Fruit fly (Drosophila melanogaster): ENCODE measurements around the gene kst.

kst gene

dm6 chr3L:3381869-3382488, 45.3 kb downstream of the kst start (continued):
- TF ChIP-seq lov (optimal IDR thresholded peaks at IDR 0.05) (no peak), lov (GFP tag; IDR thresholded peaks at IDR 0.05) (0 out of 3 replicates have a peak, but pooled peaks have one; percentile 8), CG43689 (GFP tag; IDR thresholded peaks at IDR 0.05) (peak; percentile 31; the same call in 1 of the 2 replicates), CG3838 (GFP tag; optimal IDR thresholded peaks at IDR 0.05) (no peak), zen (tag; optimal IDR thresholded peaks at IDR 0.05) (no peak), CG17361 (GFP tag; IDR thresholded peaks at IDR 0.05) (no peak), CG4328 (GFP tag; optimal IDR thresholded peaks at IDR 0.05) (no peak), nmo (GFP tag; optimal IDR thresholded peaks at IDR 0.05) (peak; percentile 21), Kr (GFP tag; optimal IDR thresholded peaks at IDR 0.05) (no peak), CG9932 (GFP tag; IDR thresholded peaks at IDR 0.05) (peak; percentile 78), Max (GFP tag; optimal IDR thresholded peaks at IDR 0.05) (no peak), Lpt (GFP tag; optimal IDR thresholded peaks at IDR 0.05) (no peak), CG32532 (GFP tag; IDR thresholded peaks at IDR 0.05) (peak; percentile 88), CG10565 (GFP tag; optimal IDR thresholded peaks at IDR 0.05) (no peak), CG12155 (GFP tag; optimal IDR thresholded peaks at IDR 0.05) (no peak), CG10267 (tag; optimal IDR thresholded peaks at IDR 0.05) (no peak), GATAe (GFP tag; conservative IDR thresholded peaks at IDR 0.05) (no peak), TFAM (GFP tag; optimal IDR thresholded peaks at IDR 0.05) (no peak), z (GFP tag; IDR thresholded peaks at IDR 0.05) (no peak), ewg (GFP tag; optimal IDR thresholded peaks at IDR 0.05) (no peak), CHES-1-like (GFP tag; optimal IDR thresholded peaks at IDR 0.05) (no peak), CG7745 (tag; optimal IDR thresholded peaks at IDR 0.05) (no peak), gce (GFP tag; IDR thresholded peaks at IDR 0.05) (no peak), CG9437 (GFP tag; optimal IDR thresholded peaks at IDR 0.05) (no peak), CG3065 (GFP tag; optimal IDR thresholded peaks at IDR 0.05) (no peak), MBD-R2 (GFP tag; IDR thresholded peaks at IDR 0.05) (no peak), CG5180 (GFP tag; optimal IDR thresholded peaks at IDR 0.05) (no peak), CG17328 (GFP tag; IDR thresholded peaks at IDR 0.05) (peak; percentile 73), fru (optimal IDR thresholded peaks at IDR 0.05) (no peak), pfk (GFP tag; optimal IDR thresholded peaks at IDR 0.05) (no peak), CG4854 (GFP tag; optimal IDR thresholded peaks at IDR 0.05) (no peak), Drgx (GFP tag; IDR thresholded peaks at IDR 0.05) (peak; percentile 64), ash1 (GFP tag; optimal IDR thresholded peaks at IDR 0.05) (no peak), Doc2 (GFP tag; IDR thresholded peaks at IDR 0.05) (no peak), Rx (GFP tag; IDR thresholded peaks at IDR 0.05) (peak; percentile 49; the same call in 1 of the 2 replicates), vfl (GFP tag; optimal IDR thresholded peaks at IDR 0.05) (no peak), lilli (GFP tag; optimal IDR thresholded peaks at IDR 0.05) (peak; percentile 15), ase (GFP tag; IDR thresholded peaks at IDR 0.05) (peak; percentile 61; the same call in 1 of the 3 replicates), Nf-YA (GFP tag; IDR thresholded peaks at IDR 0.05) (no peak), Dref (GFP tag; IDR thresholded peaks at IDR 0.05) (no peak), HmgD (GFP tag; optimal IDR thresholded peaks at IDR 0.05) (no peak), CG6254 (GFP tag; optimal IDR thresholded peaks at IDR 0.05) (no peak), pnt (GFP tag; optimal IDR thresholded peaks at IDR 0.05) (no peak), Chrac-16 (GFP tag; optimal IDR thresholded peaks at IDR 0.05) (peak; percentile 32), CG7556 (GFP tag; optimal IDR thresholded peaks at IDR 0.05) (no peak), chinmo (GFP tag; IDR thresholded peaks at IDR 0.05; ENCODE audit: partially characterized antibody) (no peak), CG12391 (tag; optimal IDR thresholded peaks at IDR 0.05) (no peak), sug (tag; optimal IDR thresholded peaks at IDR 0.05) (no peak), dan (GFP tag; IDR thresholded peaks at IDR 0.05) (no peak), psq (GFP tag; optimal IDR thresholded peaks at IDR 0.05) (no peak), danr (GFP tag; IDR thresholded peaks at IDR 0.05) (peak; percentile 34; the same call in 1 of the 2 replicates), rib (GFP tag; IDR thresholded peaks at IDR 0.05) (peak; percentile 47; the same call in 1 of the 2 replicates)
